Fruit fly (Drosophila melanogaster): ENCODE results near the gene ND-B14.5AL.

Gene ND-B14.5AL

dm6 chr3L:22589135-22589534 is 17.0 kb upstream of the ND-B14.5AL start:
- TF ChIP-seq psq (GFP tag; optimal IDR thresholded peaks at IDR 0.05) (no peak), Myc (optimal IDR thresholded peaks at IDR 0.05) (no peak), brk (GFP tag; optimal IDR thresholded peaks at IDR 0.05) (no peak), fru (GFP tag; optimal IDR thresholded peaks at IDR 0.05) (no peak)

dm6 chr3L:22607076-22607475 is 907 bp downstream of the ND-B14.5AL start:
- TF ChIP-seq dsf (GFP tag; optimal IDR thresholded peaks at IDR 0.05; ENCODE audit: borderline replicate concordance) (no peak), rgr (GFP tag; optimal IDR thresholded peaks at IDR 0.05) (no peak), dl (GFP tag; optimal IDR thresholded peaks at IDR 0.05; ENCODE audit: insufficient read depth in 1 of 2, partially characterized antibody in 2 of 2) (no peak), N (GFP tag; optimal IDR thresholded peaks at IDR 0.05) (no peak), Jra (GFP tag; optimal IDR thresholded peaks at IDR 0.05) (no peak), Rel (GFP tag; optimal IDR thresholded peaks at IDR 0.05) (no peak), Rel (tag; optimal IDR thresholded peaks at IDR 0.05) (no peak), OdsH (GFP tag; optimal IDR thresholded peaks at IDR 0.05) (no peak), Hr78 (GFP tag; optimal IDR thresholded peaks at IDR 0.05) (no peak), Myc (optimal IDR thresholded peaks at IDR 0.05) (no peak), usp (GFP tag; optimal IDR thresholded peaks at IDR 0.05) (no peak), sage (GFP tag; optimal IDR thresholded peaks at IDR 0.05) (no peak), Mio (GFP tag; optimal IDR thresholded peaks at IDR 0.05) (no peak), Hr83 (GFP tag; optimal IDR thresholded peaks at IDR 0.05; ENCODE audit: poor library complexity, severe bottlenecking) (no peak)

dm6 chr3L:22616784-22617183 is 10.6 kb downstream of the ND-B14.5AL start:
- TF ChIP-seq dmrt93B (GFP tag; optimal IDR thresholded peaks at IDR 0.05) (no peak), brk (GFP tag; optimal IDR thresholded peaks at IDR 0.05) (no peak), Hnf4 (GFP tag; optimal IDR thresholded peaks at IDR 0.05) (no peak), sv (GFP tag; optimal IDR thresholded peaks at IDR 0.05) (no peak), jim (GFP tag; optimal IDR thresholded peaks at IDR 0.05) (no peak), Vsx2 (GFP tag; optimal IDR thresholded peaks at IDR 0.05; ENCODE audit: partially characterized antibody) (no peak), Abd-B (GFP tag; optimal IDR thresholded peaks at IDR 0.05) (no peak), h (GFP tag; optimal IDR thresholded peaks at IDR 0.05) (no peak), fru (GFP tag; optimal IDR thresholded peaks at IDR 0.05) (no peak), Dfd (GFP tag; optimal IDR thresholded peaks at IDR 0.05) (no peak)

dm6 chr3L:22634111-22634510 is 27.9 kb downstream of the ND-B14.5AL start:
- TF ChIP-seq Myc (optimal IDR thresholded peaks at IDR 0.05) (peak; percentile 52), N (GFP tag; optimal IDR thresholded peaks at IDR 0.05) (no peak)

- TF ChIP-seq brk (GFP tag; optimal IDR thresholded peaks at IDR 0.05) (no peak), Mio (GFP tag; optimal IDR thresholded peaks at IDR 0.05) (no peak), usp (GFP tag; optimal IDR thresholded peaks at IDR 0.05) (no peak), Jra (GFP tag; optimal IDR thresholded peaks at IDR 0.05) (no peak), h (GFP tag; optimal IDR thresholded peaks at IDR 0.05) (no peak), psq (GFP tag; optimal IDR thresholded peaks at IDR 0.05) (no peak), Dif (GFP tag; optimal IDR thresholded peaks at IDR 0.05; ENCODE audit: partially characterized antibody) (no peak), OdsH (GFP tag; optimal IDR thresholded peaks at IDR 0.05) (no peak), Myc (optimal IDR thresholded peaks at IDR 0.05) (no peak), dmrt93B (GFP tag; optimal IDR thresholded peaks at IDR 0.05) (no peak), Hr78 (GFP tag; optimal IDR thresholded peaks at IDR 0.05) (no peak), dl (GFP tag; optimal IDR thresholded peaks at IDR 0.05; ENCODE audit: insufficient read depth in 1 of 2, partially characterized antibody in 2 of 2) (no peak), Hr83 (GFP tag; optimal IDR thresholded peaks at IDR 0.05; ENCODE audit: poor library complexity, severe bottlenecking) (no peak), Rel (GFP tag; optimal IDR thresholded peaks at IDR 0.05) (no peak), Rel (tag; optimal IDR thresholded peaks at IDR 0.05) (no peak), CG32264 (GFP tag; optimal IDR thresholded peaks at IDR 0.05) (no peak), rgr (GFP tag; optimal IDR thresholded peaks at IDR 0.05) (no peak), foxo (GFP tag; optimal IDR thresholded peaks at IDR 0.05) (no peak), jim (GFP tag; optimal IDR thresholded peaks at IDR 0.05) (no peak), CrebA (GFP tag; optimal IDR thresholded peaks at IDR 0.05; ENCODE audit: borderline replicate concordance) (no peak)
Measured at dm6 chr3L:22637866-22638534, 31.8 kb downstream of the ND-B14.5AL start, which contains the start of gene CG14459. CG14459 (minus strand) TSS chr3L:22637916.
